Worm (Caenorhabditis elegans) whole organism, L1 larva: ENCODE data around the gene C16D9.5.
A peak's percentile ranks its signal among the peaks of the same experiment; 100 is the strongest.

Source experiments
- C16A3.4 ChIP-seq: fragments of 150-350 bp; optimal IDR thresholded peaks from 2 replicates; lab custom pipeline; 2014; ENCODE audit warnings: missing biosample characterization, missing genetic modification characterization
- C34B4.2 ChIP-seq: sonication (generic microtip); optimal IDR thresholded peaks from 2 replicates; lab custom pipeline; 2017; ENCODE audit warnings: mild to moderate bottlenecking, missing genetic modification characterization, missing compliant biosample characterization
- F16B12.6 ChIP-seq: fragments of 150-350 bp; optimal IDR thresholded peaks from 2 replicates; lab custom pipeline; 2014; ENCODE audit warnings: missing biosample characterization, missing genetic modification characterization
- blmp-1 ChIP-seq: fragments of 150-350 bp; optimal IDR thresholded peaks from 2 replicates; lab custom pipeline; 2014; ENCODE audit warnings: missing biosample characterization, missing genetic modification characterization
- ceh-8 ChIP-seq: fragments of 200-800 bp; sonication (Bioruptor generic); optimal IDR thresholded peaks from 2 replicates; lab custom pipeline; 2018; ENCODE audit warnings: mild to moderate bottlenecking, missing genetic modification characterization, moderate library complexity, missing compliant biosample characterization
- dsc-1 ChIP-seq: sonication (generic microtip); optimal IDR thresholded peaks from 2 replicates; lab custom pipeline; 2016; ENCODE audit warnings: mild to moderate bottlenecking, missing genetic modification characterization, missing compliant biosample characterization
- efl-1 ChIP-seq, 4 experiments: fragments of 150-350 bp; optimal IDR thresholded peaks in 3 of 4; peaks in 1 of 4; 1 replicate in 1 of 4; 2 replicates in 3 of 4; lab custom pipeline; 2014; ENCODE audit warnings: missing biosample characterization in 2 of 4, missing genetic modification characterization in 2 of 4, missing genetic modification reagents in 2 of 4
- elt-3 ChIP-seq, 6 experiments: fragments of 150-350 bp in 1 of 6; sonication (generic microtip); optimal IDR thresholded peaks; 2 replicates each; lab custom pipeline; 2017 to 2018; ENCODE audit warnings: missing biosample characterization in 6 of 6, missing genetic modification characterization in 6 of 6, inconsistent platforms in 1 of 6
- ets-5 ChIP-seq: fragments of 200-800 bp; sonication (Bioruptor generic); IDR thresholded peaks from 2 replicates; pipeline ENCODE4 v1.3.6; 2022; ENCODE audit warnings: missing genetic modification characterization, missing compliant biosample characterization
- fkh-4 ChIP-seq: sonication (generic microtip); optimal IDR thresholded peaks from 2 replicates; lab custom pipeline; 2016; ENCODE audit warnings: missing compliant biosample characterization, missing genetic modification characterization, borderline replicate concordance
- fos-1 ChIP-seq: fragments of 150-350 bp; optimal IDR thresholded peaks from 2 replicates; lab custom pipeline; 2014; ENCODE audit warnings: missing biosample characterization, missing genetic modification characterization
- grh-1 ChIP-seq: fragments of 200-800 bp; sonication (Bioruptor generic); IDR thresholded peaks from 2 replicates; pipeline ENCODE4 v1.3.6; 2022; ENCODE audit warnings: missing genetic modification reagents, missing genetic modification characterization, missing compliant biosample characterization
- hlh-17 ChIP-seq: fragments of 200-800 bp; sonication (Bioruptor generic); optimal IDR thresholded peaks from 2 replicates; lab custom pipeline; 2018; ENCODE audit warnings: missing genetic modification characterization, mild to moderate bottlenecking, missing compliant biosample characterization, moderate library complexity, borderline replicate concordance
- irx-1 ChIP-seq: sonication (generic microtip); optimal IDR thresholded peaks from 2 replicates; lab custom pipeline; 2016; ENCODE audit warnings: missing genetic modification characterization, missing compliant biosample characterization
- isw-1 ChIP-seq: fragments of 200-800 bp; sonication (Bioruptor generic); IDR thresholded peaks from 2 replicates; pipeline ENCODE4 v1.3.6; 2022; ENCODE audit warnings: missing genetic modification characterization, missing compliant biosample characterization
- lin-13 ChIP-seq: fragments of 150-350 bp; optimal IDR thresholded peaks from 2 replicates; lab custom pipeline; 2014; ENCODE audit warnings: missing biosample characterization, missing genetic modification reagents, missing genetic modification characterization
- lin-14 ChIP-seq: fragments of 200-800 bp; sonication (Bioruptor generic); optimal IDR thresholded peaks from 2 replicates; lab custom pipeline; 2018; ENCODE audit warnings: mild to moderate bottlenecking, missing genetic modification characterization, moderate library complexity, missing compliant biosample characterization
- lin-15B ChIP-seq: fragments of 150-350 bp; sonication (generic microtip); optimal IDR thresholded peaks from 3 replicates; lab custom pipeline; 2014; ENCODE audit warnings: missing biosample characterization, missing genetic modification characterization
- lir-3 ChIP-seq: sonication (generic microtip); optimal IDR thresholded peaks from 2 replicates; lab custom pipeline; 2016; ENCODE audit warnings: mild to moderate bottlenecking, missing genetic modification characterization, moderate library complexity, missing compliant biosample characterization; ENCODE audit not compliant: poor library complexity
- mdl-1 ChIP-seq, 2 experiments: fragments of 150-350 bp; optimal IDR thresholded peaks; 2 replicates each; lab custom pipeline; 2014 to 2017; ENCODE audit warnings: missing biosample characterization in 2 of 2, missing genetic modification characterization in 2 of 2, inconsistent platforms in 1 of 2
- nhr-11 ChIP-seq: fragments of 150-350 bp; optimal IDR thresholded peaks from 2 replicates; lab custom pipeline; 2014; ENCODE audit warnings: missing biosample characterization, missing genetic modification characterization
- nhr-19 ChIP-seq: fragments of 200-800 bp; sonication (Bioruptor generic); conservative IDR thresholded peaks from 2 replicates; pipeline ENCODE4 v1.3.6; 2022; ENCODE audit warnings: missing genetic modification characterization, missing compliant biosample characterization
- nhr-20 ChIP-seq: sonication (generic microtip); optimal IDR thresholded peaks from 2 replicates; lab custom pipeline; 2016; ENCODE audit warnings: mild to moderate bottlenecking, missing genetic modification characterization, missing compliant biosample characterization
- nhr-237 ChIP-seq: fragments of 150-350 bp; optimal IDR thresholded peaks from 2 replicates; lab custom pipeline; 2014; ENCODE audit warnings: missing biosample characterization, missing genetic modification characterization
- nhr-28 ChIP-seq: fragments of 150-350 bp; optimal IDR thresholded peaks from 2 replicates; lab custom pipeline; 2014; ENCODE audit warnings: missing biosample characterization, missing genetic modification characterization
- nhr-71 ChIP-seq: sonication (generic microtip); optimal IDR thresholded peaks from 2 replicates; lab custom pipeline; 2016; ENCODE audit warnings: mild to moderate bottlenecking, missing genetic modification characterization, moderate library complexity, missing compliant biosample characterization
- nhr-76 ChIP-seq: sonication (generic microtip); optimal IDR thresholded peaks from 2 replicates; lab custom pipeline; 2017; ENCODE audit warnings: missing biosample characterization, missing genetic modification characterization
- nhr-77 ChIP-seq: fragments of 150-350 bp; optimal IDR thresholded peaks from 2 replicates; lab custom pipeline; 2014; ENCODE audit warnings: missing biosample characterization, missing genetic modification characterization
- nhr-85 ChIP-seq: sonication (generic microtip); peaks from one replicate; lab custom pipeline; 2016; ENCODE audit warnings: missing genetic modification characterization, inconsistent platforms, missing compliant biosample characterization
- pqm-1 ChIP-seq: sonication (generic microtip); optimal IDR thresholded peaks from 3 replicates; lab custom pipeline; 2017; ENCODE audit warnings: missing biosample characterization, missing genetic modification characterization
- rnt-1 ChIP-seq: sonication (generic microtip); optimal IDR thresholded peaks from 2 replicates; lab custom pipeline; 2016; ENCODE audit warnings: mild to moderate bottlenecking, missing genetic modification characterization, moderate library complexity, missing compliant biosample characterization
- skn-1 ChIP-seq: fragments of 150-350 bp; optimal IDR thresholded peaks from 2 replicates; lab custom pipeline; 2014; ENCODE audit warnings: missing biosample characterization, missing genetic modification characterization
- snpc-4 ChIP-seq: fragments of 150-350 bp; optimal IDR thresholded peaks from 2 replicates; lab custom pipeline; 2014; ENCODE audit warnings: missing biosample characterization, missing genetic modification characterization
- snu-23 ChIP-seq: sonication (generic microtip); optimal IDR thresholded peaks from 2 replicates; lab custom pipeline; 2016; ENCODE audit warnings: missing genetic modification characterization, missing compliant biosample characterization
- tlp-1 ChIP-seq: fragments of 150-350 bp; optimal IDR thresholded peaks from 2 replicates; lab custom pipeline; 2014; ENCODE audit warnings: missing biosample characterization, missing genetic modification characterization
- unc-130 ChIP-seq: fragments of 150-350 bp; optimal IDR thresholded peaks from 2 replicates; lab custom pipeline; 2017; ENCODE audit warnings: missing biosample characterization, missing genetic modification characterization, inconsistent platforms
- unc-30 ChIP-seq: sonication (generic microtip); optimal IDR thresholded peaks from 2 replicates; lab custom pipeline; 2017; ENCODE audit warnings: missing biosample characterization, missing genetic modification characterization
- unc-62 ChIP-seq: fragments of 150-350 bp; optimal IDR thresholded peaks from 2 replicates; lab custom pipeline; 2014; ENCODE audit warnings: missing biosample characterization, missing genetic modification reagents, missing genetic modification characterization
- unc-98 ChIP-seq: fragments of 200-800 bp; sonication (Bioruptor generic); IDR thresholded peaks from 2 replicates; pipeline ENCODE4 v1.3.6; 2022; ENCODE audit warnings: missing genetic modification characterization, missing compliant biosample characterization
- zip-4 ChIP-seq: fragments of 200-800 bp; sonication (Bioruptor generic); optimal IDR thresholded peaks from 2 replicates; lab custom pipeline; 2018; ENCODE audit warnings: mild to moderate bottlenecking, missing genetic modification characterization, moderate library complexity, missing compliant biosample characterization

The C16D9.5 gene

DNA sequence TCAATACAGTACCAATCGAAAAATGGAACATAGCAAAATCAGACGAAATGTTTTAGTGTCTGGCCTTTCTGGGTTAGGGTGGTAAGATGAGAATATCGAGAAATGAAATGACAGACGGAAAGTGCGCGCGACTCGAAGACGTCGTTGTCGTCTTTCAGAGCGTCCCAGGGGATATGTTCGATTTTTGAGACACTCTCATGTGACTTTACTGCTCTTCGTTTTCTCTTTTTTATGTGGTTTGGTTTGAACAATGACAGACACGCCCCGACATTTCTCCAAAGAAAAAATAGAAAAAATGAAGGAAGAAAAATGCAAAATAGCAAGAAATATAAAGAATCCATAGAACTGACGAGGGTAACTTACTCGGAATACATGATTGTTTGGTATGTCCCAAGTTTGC is 34.8 kb downstream of the C16D9.5 start:
- peak; percentile 42 for TF ChIP-seq lin-14 (GFP tag; lab: Kevin White, UChicago)
- TF ChIP-seq nhr-28: no peak
- TF ChIP-seq, all 84 proteins: peak for 1

DNA sequence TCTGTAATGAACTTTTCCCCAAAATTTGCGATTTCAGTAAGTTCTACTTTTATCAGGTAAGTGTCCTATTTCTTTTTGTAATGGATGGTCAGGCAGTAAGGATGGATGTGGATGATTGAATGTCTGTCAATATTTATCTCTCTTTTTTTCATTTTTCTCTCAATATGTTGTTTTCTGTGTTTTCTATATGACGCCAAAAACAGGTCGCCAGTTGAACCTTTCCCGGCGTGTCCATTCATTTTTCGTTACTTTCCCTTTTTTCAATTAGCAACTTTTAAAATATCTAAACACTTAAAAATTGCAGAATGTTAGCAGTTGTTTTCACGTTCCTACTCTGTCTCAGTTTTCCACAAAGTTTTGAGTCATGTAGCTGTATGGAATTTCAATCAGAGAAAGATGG is 38.4 kb downstream of the C16D9.5 start, which contains the start of gene timp-1:
Gene timp-1, plus strand, starts transcription at position 305 of the 400 bp plus-strand sequence.
- peak in 1 of 6 experiments; percentile 47 for TF ChIP-seq elt-3 (tag; optimal IDR thresholded peaks at IDR 0.05; lab: Kevin White, UChicago)
- TF ChIP-seq mdl-1 (tag; optimal IDR thresholded peaks at IDR 0.05; lab: Kevin White, UChicago): no peak
- TF ChIP-seq irx-1: no peak
- TF ChIP-seq ets-5 (GFP tag; lab: Robert Waterston, UW): no peak
- no peak for TF ChIP-seq fkh-4 (tag; lab: Kevin White, UChicago)
- no peak for TF ChIP-seq snu-23 (GFP tag; lab: Kevin White, UChicago)
- TF ChIP-seq rnt-1: no peak
- TF ChIP-seq unc-62: no peak
- no peak for TF ChIP-seq nhr-76 (tag; lab: Kevin White, UChicago)
- no peak for TF ChIP-seq nhr-11 (tag; lab: Kevin White, UChicago)
- TF ChIP-seq pqm-1 (tag; lab: Kevin White, UChicago): no peak
- no peak for TF ChIP-seq nhr-77
- no peak for TF ChIP-seq lin-15B (tag; lab: Kevin White, UChicago)
- no peak for TF ChIP-seq lin-14 (GFP tag; lab: Kevin White, UChicago)
- TF ChIP-seq skn-1 (tag; lab: Kevin White, UChicago): no peak
- no peak for TF ChIP-seq grh-1 (GFP tag; lab: Robert Waterston, UW)
- TF ChIP-seq nhr-20 (tag; lab: Kevin White, UChicago): no peak
- peak; percentile 93 for TF ChIP-seq blmp-1 (tag; lab: Kevin White, UChicago)

DNA sequence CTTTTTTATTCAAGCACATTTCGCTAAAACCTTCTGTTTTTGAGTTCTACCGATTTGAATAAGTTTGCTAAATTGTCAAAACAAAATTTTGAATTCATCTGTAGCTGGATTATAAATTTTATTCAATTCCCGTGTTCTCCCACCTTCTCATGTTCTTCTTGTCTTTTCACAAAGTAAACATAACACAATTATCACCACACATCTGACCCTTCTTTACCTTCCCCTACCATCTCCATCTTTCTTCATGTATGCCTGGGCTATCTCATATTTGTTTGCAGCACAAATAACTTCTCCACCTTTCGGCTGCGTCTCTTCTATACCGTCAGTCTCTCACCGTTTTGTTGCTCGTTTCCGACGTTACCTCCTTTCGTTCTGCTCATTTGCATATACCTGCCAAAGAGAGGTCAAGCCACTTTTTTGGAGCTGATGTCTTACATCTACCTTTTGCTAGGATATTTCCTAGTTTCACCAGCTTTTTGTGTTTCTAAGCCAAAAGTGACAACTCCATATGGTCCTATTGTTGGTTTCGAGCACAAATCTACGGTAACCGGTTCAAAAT is 42.2 kb downstream of the C16D9.5 start, which contains the start of gene cest-17:
Gene cest-17, plus strand, starts transcription at position 248 of the 559 bp plus-strand sequence.
- no peak for TF ChIP-seq efl-1 (optimal IDR thresholded peaks at IDR 0.05; lab: Kevin White, UChicago)
- peak in 1 of 2 experiments; percentile 53 for TF ChIP-seq efl-1 (GFP tag; optimal IDR thresholded peaks at IDR 0.05 in 1 of 2; lab: Kevin White, UChicago)
- no peak for TF ChIP-seq ceh-8 (GFP tag; lab: Kevin White, UChicago)

DNA sequence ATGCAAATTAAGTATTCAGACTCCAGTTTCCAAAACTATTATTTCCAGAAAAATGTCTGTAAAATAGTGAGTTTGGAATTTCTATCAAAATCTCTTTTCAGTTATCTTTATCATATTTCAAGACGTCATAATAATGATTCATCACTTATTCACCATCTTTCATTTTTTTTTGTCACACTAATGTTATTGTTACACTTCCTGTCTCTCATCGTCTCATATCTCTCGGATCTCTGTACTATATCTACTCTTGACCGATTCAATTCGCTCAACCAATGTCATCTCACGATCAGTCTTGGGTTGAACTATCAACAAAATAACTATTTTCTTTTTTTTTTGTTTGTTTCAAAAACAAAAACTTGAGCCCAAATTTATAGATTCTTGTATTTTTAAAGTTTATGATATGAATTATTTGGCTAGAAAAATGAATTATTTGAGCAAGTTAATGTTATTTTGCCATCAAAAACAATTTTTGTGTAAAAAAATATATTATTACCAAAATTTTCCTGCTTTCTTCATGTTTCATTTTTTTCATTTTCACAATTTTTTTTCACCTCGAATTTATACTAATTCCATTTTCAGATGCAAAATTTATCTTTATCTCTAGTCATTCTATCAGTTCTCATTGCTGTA is 44.0 kb downstream of the C16D9.5 start, which contains the start of gene cri-2:
Gene cri-2, plus strand, starts transcription at position 580 of the 630 bp plus-strand sequence.
- no peak for TF ChIP-seq C16A3.4 (tag; lab: Kevin White, UChicago)
- TF ChIP-seq blmp-1 (tag; lab: Kevin White, UChicago): peak; percentile 26
- TF ChIP-seq fos-1 (tag; lab: Kevin White, UChicago): no peak
- TF ChIP-seq tlp-1 (tag; lab: Kevin White, UChicago): no peak
- no peak for TF ChIP-seq C34B4.2 (tag; lab: Kevin White, UChicago)
- no peak for TF ChIP-seq hlh-17 (GFP tag; lab: Kevin White, UChicago)
- TF ChIP-seq nhr-11 (tag; lab: Kevin White, UChicago): no peak
- TF ChIP-seq rnt-1: peak; percentile 33
- TF ChIP-seq lin-13 (GFP tag; lab: Kevin White, UChicago): no peak
- TF ChIP-seq nhr-19 (GFP tag; lab: Robert Waterston, UW): no peak
- TF ChIP-seq lin-14 (GFP tag; lab: Kevin White, UChicago): peak; percentile 68
- peak; percentile 36 for TF ChIP-seq nhr-71 (tag; lab: Kevin White, UChicago)
- TF ChIP-seq irx-1: no peak
- peak; percentile 68 for TF ChIP-seq nhr-85 (tag; lab: Kevin White, UChicago)
- peak; percentile 23 for TF ChIP-seq snu-23 (GFP tag; lab: Kevin White, UChicago)
- no peak for TF ChIP-seq F16B12.6 (tag; lab: Kevin White, UChicago)
- TF ChIP-seq unc-98 (GFP tag; lab: Robert Waterston, UW): no peak
- no peak for TF ChIP-seq unc-30 (tag; lab: Kevin White, UChicago)
- no peak for TF ChIP-seq unc-130 (tag; lab: Kevin White, UChicago)
- no peak for TF ChIP-seq zip-4 (GFP tag; lab: Kevin White, UChicago)
- no peak for TF ChIP-seq efl-1 (optimal IDR thresholded peaks at IDR 0.05; lab: Kevin White, UChicago)
- TF ChIP-seq efl-1 (GFP tag; optimal IDR thresholded peaks at IDR 0.05 in 1 of 2; lab: Kevin White, UChicago): no peak
- peak; percentile 6 for TF ChIP-seq lir-3 (tag; lab: Kevin White, UChicago)
- no peak for TF ChIP-seq snpc-4 (tag; lab: Kevin White, UChicago)
- TF ChIP-seq dsc-1: no peak
- no peak for TF ChIP-seq nhr-237
- TF ChIP-seq isw-1 (GFP tag; lab: Robert Waterston, UW): no peak
- no peak for TF ChIP-seq nhr-76 (tag; lab: Kevin White, UChicago)
